Worm (Caenorhabditis elegans): Measurements from ENCODE around the gene perm-4.

ce11 chrIV:1104518-1104917 lies 20.4 kb downstream of the perm-4 start, which contains the start of the genes C44B12.9 and C44B12.3:
- no peak for TF ChIP-seq sea-2 (GFP tag; optimal IDR thresholded peaks at IDR 0.05)
- TF ChIP-seq nhr-237 (tag; optimal IDR thresholded peaks at IDR 0.05): no peak
- TF ChIP-seq nhr-76 (tag; optimal IDR thresholded peaks at IDR 0.05): no peak
- no peak for TF ChIP-seq snpc-4 (tag; optimal IDR thresholded peaks at IDR 0.05)
- TF ChIP-seq aly-2 (tag; optimal IDR thresholded peaks at IDR 0.05): no peak
- TF ChIP-seq fkh-10 (GFP tag; optimal IDR thresholded peaks at IDR 0.05): no peak
- TF ChIP-seq nfya-1 (tag; optimal IDR thresholded peaks at IDR 0.05; ENCODE audit: insufficient read depth): no peak
